Fruit fly (Drosophila melanogaster) Kc167 (cell line): Measurements from ENCODE around the gene CG11893.

Experiments
- Myc ChIP-seq: fragments of >200 bp; optimal IDR thresholded peaks from 2 replicates; lab custom pipeline; 2017; ENCODE audit warnings: missing external identifiers
- h ChIP-seq: fragments of >200 bp; optimal IDR thresholded peaks from 3 replicates; lab custom pipeline; 2018; ENCODE audit warnings: missing external identifiers
- insv ChIP-seq: fragments of >200 bp; optimal IDR thresholded peaks from 3 replicates; lab custom pipeline; 2018; ENCODE audit warnings: missing external identifiers
- psq ChIP-seq: fragments of >200 bp; optimal IDR thresholded peaks from 2 replicates; lab custom pipeline; 2017; ENCODE audit warnings: missing external identifiers

dm6 chr3R:25300575-25300974, 10.9 kb downstream of the CG11893 start, which contains the start of gene CG13659:
- no peak for TF ChIP-seq psq (lab: Kevin White, UChicago)
- no peak for TF ChIP-seq h (lab: Kevin White, UChicago)
- no peak for TF ChIP-seq Myc (lab: Kevin White, UChicago)
- TF ChIP-seq insv (lab: Kevin White, UChicago): no peak
